Worm (Caenorhabditis elegans): ENCODE data around the gene F14H8.4.

DNA sequence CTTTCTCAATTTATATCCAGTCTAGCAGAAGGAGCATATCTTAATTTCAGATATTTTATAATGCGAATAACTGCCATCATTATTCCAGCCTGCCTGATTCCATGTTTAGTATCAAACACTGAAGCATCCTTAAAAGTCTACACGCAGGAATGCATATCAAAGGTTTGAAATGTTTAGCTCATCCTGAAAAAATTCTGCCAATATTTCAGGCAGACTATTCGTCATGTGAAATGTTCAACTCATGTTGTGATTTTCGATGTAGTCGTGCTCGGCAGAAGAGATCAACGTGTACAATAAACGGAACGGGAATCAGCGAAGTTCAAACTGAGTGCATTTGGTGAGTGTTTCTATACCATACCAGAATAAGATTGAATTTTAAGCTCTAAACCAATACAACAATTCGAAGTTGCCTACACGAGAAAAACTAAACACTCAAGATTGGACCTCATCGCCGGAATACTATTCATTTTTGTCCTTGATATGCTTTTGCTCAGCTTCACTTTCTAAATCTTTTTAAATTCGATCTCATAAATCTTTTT lies 24.1 kb upstream of the F14H8.4 start, which contains the start of gene T01C3.11:
- TF ChIP-seq K12H6.12 (tag; optimal IDR thresholded peaks at IDR 0.05), result no peak
- TF ChIP-seq madf-6 (GFP tag; IDR thresholded peaks at IDR 0.05), result peak; percentile 57
- TF ChIP-seq ztf-22 (GFP tag; optimal IDR thresholded peaks at IDR 0.05), result no peak
- no peak for TF ChIP-seq let-607 (tag; optimal IDR thresholded peaks at IDR 0.05)
- no peak for TF ChIP-seq nfya-1 (tag; optimal IDR thresholded peaks at IDR 0.05; ENCODE audit: borderline replicate concordance, insufficient read depth)
- TF ChIP-seq unc-62 (GFP tag; optimal IDR thresholded peaks at IDR 0.05), result no peak
- no peak for TF ChIP-seq hmg-1.2 (GFP tag; IDR thresholded peaks at IDR 0.05)
- no peak for TF ChIP-seq dox-1 (GFP tag; IDR thresholded peaks at IDR 0.05)
- no peak for TF ChIP-seq Y95B8A.8 (GFP tag; IDR thresholded peaks at IDR 0.05)
- no peak for TF ChIP-seq pha-4 (tag; optimal IDR thresholded peaks at IDR 0.05)
